Worm (Caenorhabditis elegans) whole organism, young adult: Measurements from ENCODE around the gene hrpa-2.

Experiments
- B0336.3 ChIP-seq: fragments of 200-800 bp; sonication (Bioruptor generic); IDR thresholded peaks from 2 replicates; pipeline ENCODE4 v1.3.6; 2022; ENCODE audit warnings: missing genetic modification characterization, missing compliant biosample characterization
- F10E7.11 ChIP-seq: sonication (generic microtip); optimal IDR thresholded peaks from 2 replicates; lab custom pipeline; 2017; ENCODE audit warnings: mild to moderate bottlenecking, missing genetic modification characterization, moderate library complexity, missing compliant biosample characterization
- F52B5.7 ChIP-seq: sonication (generic microtip); optimal IDR thresholded peaks from 2 replicates; lab custom pipeline; 2016; ENCODE audit warnings: mild to moderate bottlenecking, missing genetic modification characterization, missing compliant biosample characterization
- F57C9.4 ChIP-seq: sonication (generic microtip); optimal IDR thresholded peaks from 2 replicates; lab custom pipeline; 2017; ENCODE audit warnings: mild to moderate bottlenecking, missing genetic modification characterization, missing compliant biosample characterization
- K11D2.4 ChIP-seq: fragments of 200-800 bp; sonication (Bioruptor generic); IDR thresholded peaks from 2 replicates; pipeline ENCODE4 v1.3.6; 2022; ENCODE audit warnings: missing genetic modification reagents, missing genetic modification characterization, missing compliant biosample characterization
- Y67H2A.10 ChIP-seq: fragments of 200-800 bp; sonication (Bioruptor generic); conservative IDR thresholded peaks from 2 replicates; pipeline ENCODE4 v1.3.6; 2022; ENCODE audit warnings: missing genetic modification reagents, missing genetic modification characterization, missing compliant biosample characterization
- Y95B8A.8 ChIP-seq: fragments of 200-800 bp; sonication (Bioruptor generic); IDR thresholded peaks from 2 replicates; pipeline ENCODE4 v1.3.6; 2022; ENCODE audit warnings: missing genetic modification reagents, missing genetic modification characterization, missing compliant biosample characterization
- akir-1 ChIP-seq: fragments of 200-800 bp; sonication (Bioruptor generic); optimal IDR thresholded peaks from 2 replicates; lab custom pipeline; 2018; ENCODE audit warnings: mild to moderate bottlenecking, missing genetic modification characterization, moderate library complexity, missing compliant biosample characterization
- atf-7 ChIP-seq: sonication (generic microtip); optimal IDR thresholded peaks from 2 replicates; lab custom pipeline; 2017; ENCODE audit warnings: mild to moderate bottlenecking, missing genetic modification characterization, missing compliant biosample characterization
- athp-1 ChIP-seq: sonication (generic microtip); optimal IDR thresholded peaks from 2 replicates; lab custom pipeline; 2017; ENCODE audit warnings: mild to moderate bottlenecking, missing genetic modification characterization, missing compliant biosample characterization
- attf-5 ChIP-seq: fragments of 200-800 bp; sonication (Bioruptor generic); optimal IDR thresholded peaks from 2 replicates; lab custom pipeline; 2018; ENCODE audit warnings: mild to moderate bottlenecking, missing genetic modification characterization, missing compliant biosample characterization
- cebp-1 ChIP-seq, 2 experiments: fragments of 200-800 bp in 1 of 2; sonication (Bioruptor generic) in 1 of 2; sonication (generic microtip) in 1 of 2; IDR thresholded peaks in 1 of 2; optimal IDR thresholded peaks in 1 of 2; 2 replicates each; pipeline versions ENCODE4 v1.3.6 to Lab custom; 2017 to 2022; ENCODE audit warnings: missing compliant biosample characterization in 2 of 2, missing genetic modification characterization in 2 of 2, mild to moderate bottlenecking in 1 of 2, missing genetic modification reagents in 1 of 2, moderate library complexity in 1 of 2
- ceh-100 ChIP-seq: fragments of 200-800 bp; sonication (Bioruptor generic); IDR thresholded peaks from 2 replicates; pipeline ENCODE4 v1.3.6; 2022; ENCODE audit warnings: missing genetic modification reagents, missing genetic modification characterization, missing compliant biosample characterization
- ceh-58 ChIP-seq: fragments of 200-800 bp; sonication (Bioruptor generic); IDR thresholded peaks from 2 replicates; pipeline ENCODE4 v1.3.6; 2022; ENCODE audit warnings: missing genetic modification characterization, missing compliant biosample characterization
- die-1 ChIP-seq: sonication (generic microtip); optimal IDR thresholded peaks from 2 replicates; lab custom pipeline; 2016; ENCODE audit warnings: missing genotype, mild to moderate bottlenecking, missing genetic modification characterization, missing compliant biosample characterization
- dpl-1 ChIP-seq: fragments of 150-350 bp; optimal IDR thresholded peaks from 2 replicates; lab custom pipeline; 2014; ENCODE audit warnings: missing biosample characterization, missing genetic modification reagents, missing genetic modification characterization
- egrh-3 ChIP-seq: fragments of 200-800 bp; sonication (Bioruptor generic); IDR thresholded peaks from 2 replicates; pipeline ENCODE4 v1.3.6; 2022; ENCODE audit warnings: missing genetic modification reagents, missing genetic modification characterization, missing compliant biosample characterization
- fkh-3 ChIP-seq: sonication (generic microtip); optimal IDR thresholded peaks from 2 replicates; lab custom pipeline; 2016; ENCODE audit warnings: mild to moderate bottlenecking, missing genetic modification characterization, missing compliant biosample characterization
- him-1 ChIP-seq: sonication (generic microtip); optimal IDR thresholded peaks from 2 replicates; lab custom pipeline; 2016; ENCODE audit warnings: missing genotype, missing genetic modification reagents, missing genetic modification characterization, missing compliant biosample characterization
- hmg-20 ChIP-seq: fragments of 200-800 bp; sonication (Bioruptor generic); IDR thresholded peaks from 2 replicates; pipeline ENCODE4 v1.3.6; 2022; ENCODE audit warnings: missing genetic modification reagents, missing genetic modification characterization, missing compliant biosample characterization
- hsf-1 ChIP-seq: fragments of 200-800 bp; sonication (Bioruptor generic); IDR thresholded peaks from 2 replicates; pipeline ENCODE4 v1.3.6; 2022; ENCODE audit warnings: missing genetic modification reagents, missing genetic modification characterization, missing compliant biosample characterization
- lag-1 ChIP-seq: fragments of 200-800 bp; sonication (Bioruptor generic); IDR thresholded peaks from 2 replicates; pipeline ENCODE4 v1.3.6; 2022; ENCODE audit warnings: missing genetic modification reagents, missing genetic modification characterization, missing compliant biosample characterization
- lin-40 ChIP-seq: sonication (generic microtip); optimal IDR thresholded peaks from 2 replicates; lab custom pipeline; 2016; ENCODE audit warnings: missing genetic modification characterization, mild to moderate bottlenecking, missing compliant biosample characterization, missing genotype, missing genetic modification reagents
- lin-54 ChIP-seq: fragments of 200-800 bp; sonication (Bioruptor generic); optimal IDR thresholded peaks from 2 replicates; lab custom pipeline; 2018; ENCODE audit warnings: mild to moderate bottlenecking, missing genetic modification characterization, missing compliant biosample characterization
- lsl-1 ChIP-seq: fragments of 200-800 bp; sonication (Bioruptor generic); optimal IDR thresholded peaks from 2 replicates; lab custom pipeline; 2018; ENCODE audit warnings: mild to moderate bottlenecking, missing genetic modification characterization, moderate library complexity, missing compliant biosample characterization
- lsy-27 ChIP-seq: sonication (generic microtip); optimal IDR thresholded peaks from 2 replicates; lab custom pipeline; 2017; ENCODE audit warnings: missing genetic modification characterization, mild to moderate bottlenecking, missing compliant biosample characterization, antibody characterized with exemption, missing genotype, borderline replicate concordance; ENCODE audit not compliant: insufficient read depth
- madf-3 ChIP-seq: fragments of 200-800 bp; sonication (Bioruptor generic); IDR thresholded peaks from 2 replicates; pipeline ENCODE4 v1.3.6; 2022; ENCODE audit warnings: missing genetic modification reagents, missing genetic modification characterization, missing compliant biosample characterization
- nhr-179 ChIP-seq: sonication (generic microtip); optimal IDR thresholded peaks from 2 replicates; lab custom pipeline; 2016; ENCODE audit warnings: mild to moderate bottlenecking, missing genetic modification characterization, missing compliant biosample characterization
- nhr-80 ChIP-seq: sonication (generic microtip); optimal IDR thresholded peaks from 2 replicates; lab custom pipeline; 2016; ENCODE audit warnings: missing genetic modification characterization, missing compliant biosample characterization
- pha-4 ChIP-seq: fragments of 150-350 bp; sonication (generic microtip); optimal IDR thresholded peaks from 2 replicates; lab custom pipeline; 2014; ENCODE audit warnings: missing biosample characterization, missing genetic modification reagents, missing genetic modification characterization
- sdz-38 ChIP-seq: sonication (generic microtip); optimal IDR thresholded peaks from 2 replicates; lab custom pipeline; 2016; ENCODE audit warnings: missing genotype, missing genetic modification characterization, missing compliant biosample characterization
- somi-1 ChIP-seq: fragments of 200-800 bp; sonication (Bioruptor generic); optimal IDR thresholded peaks from 2 replicates; lab custom pipeline; 2018; ENCODE audit warnings: mild to moderate bottlenecking, missing genetic modification characterization, missing compliant biosample characterization
- tbx-9 ChIP-seq: sonication (generic microtip); optimal IDR thresholded peaks from 2 replicates; lab custom pipeline; 2016; ENCODE audit warnings: borderline replicate concordance, missing genetic modification characterization, inconsistent platforms, missing compliant biosample characterization
- tlf-1 ChIP-seq: fragments of 200-800 bp; sonication (Bioruptor generic); optimal IDR thresholded peaks from 2 replicates; lab custom pipeline; 2018; ENCODE audit warnings: mild to moderate bottlenecking, missing genetic modification characterization, missing compliant biosample characterization
- unc-130 ChIP-seq: sonication (generic microtip); optimal IDR thresholded peaks from 2 replicates; lab custom pipeline; 2016; ENCODE audit warnings: missing genetic modification reagents, missing genetic modification characterization, missing compliant biosample characterization
- zim-3 ChIP-seq: sonication (generic microtip); optimal IDR thresholded peaks from 2 replicates; lab custom pipeline; 2017; ENCODE audit warnings: mild to moderate bottlenecking, missing genetic modification characterization, moderate library complexity, missing compliant biosample characterization
- ztf-18 ChIP-seq: sonication (generic microtip); optimal IDR thresholded peaks from 2 replicates; lab custom pipeline; 2016; ENCODE audit warnings: missing genotype, mild to moderate bottlenecking, missing genetic modification characterization, missing compliant biosample characterization
- ztf-25 ChIP-seq: fragments of 200-800 bp; sonication (Bioruptor generic); IDR thresholded peaks from 2 replicates; pipeline ENCODE4 v1.3.6; 2022; ENCODE audit warnings: missing genetic modification reagents, missing genetic modification characterization, missing compliant biosample characterization

The hrpa-2 gene

DNA sequence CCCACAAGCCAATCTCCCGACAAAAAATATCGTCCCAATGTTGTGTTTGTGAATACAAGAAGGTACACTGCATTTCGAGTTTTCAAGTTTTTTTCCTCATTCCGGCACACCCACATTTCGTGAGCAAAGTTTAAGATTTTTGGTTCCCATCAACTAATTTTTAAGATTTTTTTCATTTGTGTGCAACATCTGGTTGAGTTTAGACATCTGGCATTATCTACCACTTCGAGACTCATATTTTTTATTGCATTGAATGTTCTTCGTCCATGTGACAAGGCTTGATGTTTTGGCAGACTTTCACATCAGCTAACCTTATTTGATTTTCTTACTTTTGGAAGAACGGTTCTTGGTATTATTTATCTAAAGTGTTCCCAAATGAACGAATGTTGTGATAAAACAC is 44.2 kb downstream of the hrpa-2 start:
- no peak for TF ChIP-seq athp-1
- TF ChIP-seq akir-1, result no peak
- TF ChIP-seq B0336.3 (GFP tag; lab: Robert Waterston, UW), result no peak
- no peak for TF ChIP-seq sdz-38 (tag; lab: Kevin White, UChicago)
- TF ChIP-seq hsf-1, result no peak
- no peak for TF ChIP-seq lsy-27
- TF ChIP-seq pha-4 (tag; lab: Kevin White, UChicago), result no peak
- no peak for TF ChIP-seq hmg-20
- TF ChIP-seq ceh-100 (GFP tag; lab: Robert Waterston, UW), result no peak

DNA sequence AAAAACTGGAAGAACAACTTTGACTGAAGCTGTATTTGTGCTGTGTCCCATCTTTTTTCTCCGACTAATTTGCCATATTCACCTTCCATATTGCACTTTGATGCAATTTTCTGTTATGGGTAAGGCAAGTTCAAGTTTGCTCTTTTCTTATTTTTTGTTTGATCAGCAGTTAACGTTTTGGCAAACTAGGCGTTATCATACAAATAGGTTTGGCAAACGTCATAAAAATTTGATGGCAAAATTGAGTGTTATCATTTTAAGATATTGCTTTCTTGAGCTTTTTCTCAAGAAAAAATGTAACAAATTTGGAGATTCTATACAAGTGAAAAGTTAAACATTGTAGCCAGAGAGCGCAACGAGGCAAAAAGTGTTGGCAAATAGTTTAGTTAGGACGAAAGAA is 45.9 kb downstream of the hrpa-2 start:
- TF ChIP-seq nhr-80 (tag; lab: Kevin White, UChicago), result peak; percentile 47
- TF ChIP-seq F57C9.4 (tag; lab: Kevin White, UChicago), result no peak
- TF ChIP-seq cebp-1 (GFP tag; IDR thresholded peaks at IDR 0.05; lab: Robert Waterston, UW), result no peak
- no peak for TF ChIP-seq cebp-1 (tag; optimal IDR thresholded peaks at IDR 0.05; lab: Kevin White, UChicago)
- no peak for TF ChIP-seq unc-130 (GFP tag; lab: Kevin White, UChicago)
- TF ChIP-seq, all 124 proteins: peak for 1

- TF ChIP-seq tlf-1 (GFP tag; lab: Kevin White, UChicago) (no peak), somi-1 (GFP tag; lab: Kevin White, UChicago) (no peak), fkh-3 (tag; lab: Kevin White, UChicago) (no peak), ztf-25 (GFP tag; lab: Robert Waterston, UW) (no peak), lag-1 (GFP tag; lab: Robert Waterston, UW) (no peak), nhr-80 (tag; lab: Kevin White, UChicago) (no peak), attf-5 (GFP tag; lab: Kevin White, UChicago) (no peak), zim-3 (tag; lab: Kevin White, UChicago) (no peak), him-1 (tag; lab: Kevin White, UChicago) (no peak), nhr-179 (no peak), Y67H2A.10 (GFP tag; lab: Robert Waterston, UW) (no peak)
Observed at ce11 chrX:5263585-5263984, 47.4 kb downstream of the hrpa-2 start.

DNA sequence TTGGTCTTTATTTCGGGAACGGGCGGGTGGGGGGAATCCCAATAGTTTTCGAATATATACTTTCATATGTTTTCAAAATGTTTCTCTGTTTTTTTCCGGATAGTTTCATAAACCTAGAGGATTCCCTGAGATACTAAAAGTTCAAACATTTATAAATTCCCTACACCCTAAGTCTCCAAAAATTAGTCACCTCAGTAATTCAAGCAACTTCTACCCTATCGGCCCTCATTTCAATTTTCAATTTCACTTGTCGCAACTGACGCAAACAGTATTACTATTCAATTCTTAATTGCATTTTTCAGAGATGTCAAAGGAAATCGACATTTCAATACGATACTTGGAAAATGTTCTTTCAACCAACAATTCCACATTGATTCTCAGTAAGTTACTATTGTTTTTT is 47.9 kb downstream of the hrpa-2 start, which contains the start of gene Y34B4A.4:
Gene Y34B4A.4, plus strand, starts transcription at position 301 of the 400 bp plus-strand sequence.
- TF ChIP-seq Y95B8A.8 (GFP tag; lab: Robert Waterston, UW) (no peak), ztf-18 (tag; lab: Kevin White, UChicago) (no peak), ceh-58 (GFP tag; lab: Robert Waterston, UW) (no peak), egrh-3 (no peak), F52B5.7 (tag; lab: Kevin White, UChicago) (no peak), ceh-100 (GFP tag; lab: Robert Waterston, UW) (no peak), F10E7.11 (no peak), somi-1 (GFP tag; lab: Kevin White, UChicago) (no peak), atf-7 (tag; lab: Kevin White, UChicago) (no peak), unc-130 (GFP tag; lab: Kevin White, UChicago) (no peak), dpl-1 (GFP tag; lab: Kevin White, UChicago) (no peak), lin-40 (tag; lab: Kevin White, UChicago) (no peak), lin-54 (GFP tag; lab: Kevin White, UChicago) (no peak), lsl-1 (GFP tag; lab: Kevin White, UChicago) (no peak), madf-3 (GFP tag; lab: Robert Waterston, UW) (no peak), tbx-9 (no peak), die-1 (tag; lab: Kevin White, UChicago) (no peak), K11D2.4 (GFP tag; lab: Robert Waterston, UW) (no peak)
